Worm (Caenorhabditis elegans) whole organism, mixed stage, embryonic: Measurements from ENCODE around the gene Y56A3A.6.
A peak's percentile ranks its signal among the peaks of the same experiment; 100 is the strongest.

Experiments used
- bed-3 ChIP-seq: fragments of 200-800 bp; sonication (Bioruptor generic); optimal IDR thresholded peaks from 3 replicates; lab custom pipeline; 2018; ENCODE audit warnings: mild to moderate bottlenecking, missing genetic modification characterization, moderate library complexity, missing compliant biosample characterization
- ces-1 ChIP-seq: fragments of 150-350 bp; optimal IDR thresholded peaks from 2 replicates; lab custom pipeline; 2014; ENCODE audit warnings: missing biosample characterization, missing genetic modification reagents, missing genetic modification characterization
- elt-3 ChIP-seq: fragments of 150-350 bp; optimal IDR thresholded peaks from 2 replicates; lab custom pipeline; 2014; ENCODE audit warnings: missing biosample characterization, missing genetic modification characterization
- flh-1 ChIP-seq: fragments of 200-800 bp; sonication (Bioruptor generic); optimal IDR thresholded peaks from 2 replicates; lab custom pipeline; 2018; ENCODE audit warnings: mild to moderate bottlenecking, missing genetic modification characterization, moderate library complexity, missing compliant biosample characterization
- lin-13 ChIP-seq: fragments of 150-350 bp; optimal IDR thresholded peaks from 2 replicates; lab custom pipeline; 2014; ENCODE audit warnings: missing biosample characterization, missing genetic modification characterization
- mep-1 ChIP-seq: fragments of 150-350 bp; optimal IDR thresholded peaks from 2 replicates; lab custom pipeline; 2017; ENCODE audit warnings: missing biosample characterization, missing genetic modification reagents, missing genetic modification characterization, inconsistent platforms
- nhr-12 ChIP-seq: fragments of 150-350 bp; optimal IDR thresholded peaks from 2 replicates; lab custom pipeline; 2014; ENCODE audit warnings: missing biosample characterization, missing genetic modification characterization
- nhr-237 ChIP-seq: fragments of 150-350 bp; optimal IDR thresholded peaks from 2 replicates; lab custom pipeline; 2014; ENCODE audit warnings: missing biosample characterization, missing genetic modification characterization
- snpc-4 ChIP-seq: fragments of 150-350 bp; optimal IDR thresholded peaks from 2 replicates; lab custom pipeline; 2014; ENCODE audit warnings: missing biosample characterization, missing genetic modification characterization
- unc-39 ChIP-seq: fragments of 150-350 bp; optimal IDR thresholded peaks from 2 replicates; lab custom pipeline; 2014; ENCODE audit warnings: missing biosample characterization, missing genetic modification characterization
- ztf-11 ChIP-seq: fragments of 150-350 bp; optimal IDR thresholded peaks from 2 replicates; lab custom pipeline; 2014; ENCODE audit warnings: missing biosample characterization, missing genetic modification characterization

ce11 chrIII:11825654-11826053, 52.9 kb downstream of the Y56A3A.6 start:
- peak; percentile 71 for TF ChIP-seq mep-1
- TF ChIP-seq lin-13 (tag; lab: Kevin White, UChicago): peak; percentile 80
- TF ChIP-seq snpc-4: no peak
- no peak for TF ChIP-seq ztf-11 (tag; lab: Kevin White, UChicago)
- TF ChIP-seq nhr-12 (tag; lab: Kevin White, UChicago): no peak
- TF ChIP-seq unc-39 (tag; lab: Kevin White, UChicago): no peak
- no peak for TF ChIP-seq elt-3
- TF ChIP-seq nhr-237 (tag; lab: Kevin White, UChicago): no peak
- no peak for TF ChIP-seq flh-1 (GFP tag; lab: Kevin White, UChicago)
- TF ChIP-seq bed-3 (GFP tag; lab: Kevin White, UChicago): no peak
- peak; percentile 50 for TF ChIP-seq ces-1 (GFP tag; lab: Kevin White, UChicago)
